Fruit fly (Drosophila melanogaster): Measurements from ENCODE around the gene ome.
A peak's percentile ranks its signal among the peaks of the same experiment; 100 is the strongest.

Gene ome

dm6 chr3L:14648922-14649321 is 23.7 kb upstream of the ome start:
- no peak for TF ChIP-seq Mio (GFP tag; optimal IDR thresholded peaks at IDR 0.05)
- TF ChIP-seq Abd-B (GFP tag; optimal IDR thresholded peaks at IDR 0.05): no peak
- no peak for TF ChIP-seq Dfd (GFP tag; optimal IDR thresholded peaks at IDR 0.05)
- no peak for TF ChIP-seq pan (optimal IDR thresholded peaks at IDR 0.05)
- no peak for TF ChIP-seq HLH106 (tag; optimal IDR thresholded peaks at IDR 0.05)
- TF ChIP-seq jim (GFP tag; optimal IDR thresholded peaks at IDR 0.05): no peak
- no peak for TF ChIP-seq br (GFP tag; optimal IDR thresholded peaks at IDR 0.05)
- no peak for TF ChIP-seq sage (GFP tag; optimal IDR thresholded peaks at IDR 0.05)
- no peak for TF ChIP-seq h (GFP tag; optimal IDR thresholded peaks at IDR 0.05)
- TF ChIP-seq foxo (GFP tag; optimal IDR thresholded peaks at IDR 0.05): peak in 1 of 2 experiments; percentile 8
- TF ChIP-seq Hr83 (GFP tag; optimal IDR thresholded peaks at IDR 0.05; ENCODE audit: poor library complexity, severe bottlenecking): no peak
- no peak for TF ChIP-seq N (GFP tag; optimal IDR thresholded peaks at IDR 0.05)
- peak; percentile 29 for TF ChIP-seq Vsx2 (GFP tag; optimal IDR thresholded peaks at IDR 0.05; ENCODE audit: partially characterized antibody)
- TF ChIP-seq ey (GFP tag; optimal IDR thresholded peaks at IDR 0.05): no peak
- TF ChIP-seq lola (GFP tag; optimal IDR thresholded peaks at IDR 0.05): no peak
- no peak for TF ChIP-seq fru (GFP tag; optimal IDR thresholded peaks at IDR 0.05)
- TF ChIP-seq Hr78 (GFP tag; optimal IDR thresholded peaks at IDR 0.05): no peak

DNA sequence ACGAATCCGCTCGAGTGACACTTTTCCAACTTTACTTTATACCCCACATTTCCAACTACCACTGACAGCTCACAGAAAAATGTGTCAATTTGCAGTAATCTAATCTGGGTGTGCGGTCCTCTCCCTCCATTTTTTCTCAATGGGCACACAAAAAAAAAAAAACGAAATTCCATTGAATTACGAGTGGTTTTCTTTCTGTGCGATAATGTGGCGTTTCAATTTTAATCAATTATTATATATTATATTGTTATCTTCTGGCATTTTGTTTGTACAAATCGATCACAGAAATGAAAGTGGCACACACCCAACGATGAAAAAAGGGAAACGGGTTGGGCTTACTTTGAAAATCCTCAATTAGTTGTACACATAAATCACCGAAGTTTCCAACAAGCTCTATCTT is 22.3 kb upstream of the ome start:
- no peak for TF ChIP-seq Rel (GFP tag; optimal IDR thresholded peaks at IDR 0.05)
- TF ChIP-seq Rel (tag; optimal IDR thresholded peaks at IDR 0.05): peak; percentile 33
- TF ChIP-seq OdsH (GFP tag; optimal IDR thresholded peaks at IDR 0.05): no peak

DNA sequence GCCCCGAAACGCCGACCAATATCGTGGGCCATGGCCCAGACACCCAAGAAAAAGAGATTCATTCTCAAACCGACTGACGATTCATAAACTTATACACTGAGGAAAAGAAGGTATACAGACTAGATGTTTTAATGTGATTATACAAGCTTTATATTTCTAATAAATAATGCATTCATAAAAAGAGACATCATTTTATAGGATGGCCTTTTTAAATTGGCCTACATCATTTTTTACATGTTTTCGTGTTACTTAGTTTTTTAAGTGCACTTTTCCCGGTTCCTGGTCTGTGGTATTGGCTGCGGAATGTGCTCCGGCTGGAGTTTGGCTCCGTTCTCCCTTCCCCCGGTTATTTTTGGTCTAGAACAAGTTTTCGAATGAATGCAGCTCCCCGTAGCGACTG is 20.1 kb upstream of the ome start:
- peak; percentile 8 to 83 for TF ChIP-seq foxo (GFP tag; optimal IDR thresholded peaks at IDR 0.05)
- TF ChIP-seq ey (GFP tag; optimal IDR thresholded peaks at IDR 0.05): peak; percentile 86
- TF ChIP-seq Hnf4 (GFP tag; optimal IDR thresholded peaks at IDR 0.05): peak; percentile 82
- TF ChIP-seq dsf (GFP tag; optimal IDR thresholded peaks at IDR 0.05; ENCODE audit: borderline replicate concordance): no peak
- peak; percentile 86 for TF ChIP-seq br (GFP tag; optimal IDR thresholded peaks at IDR 0.05)
- no peak for TF ChIP-seq dl (GFP tag; optimal IDR thresholded peaks at IDR 0.05; ENCODE audit: insufficient read depth in 1 of 2, partially characterized antibody in 2 of 2)
- no peak for TF ChIP-seq CG32264 (GFP tag; optimal IDR thresholded peaks at IDR 0.05)
- TF ChIP-seq h (GFP tag; optimal IDR thresholded peaks at IDR 0.05): peak; percentile 89
- TF ChIP-seq lola (GFP tag; optimal IDR thresholded peaks at IDR 0.05): no peak
- TF ChIP-seq fru (GFP tag; optimal IDR thresholded peaks at IDR 0.05): peak; percentile 89
- TF ChIP-seq jim (GFP tag; optimal IDR thresholded peaks at IDR 0.05): no peak
- peak; percentile 75 for TF ChIP-seq HLH106 (tag; optimal IDR thresholded peaks at IDR 0.05)
- TF ChIP-seq Jra (GFP tag; optimal IDR thresholded peaks at IDR 0.05): peak; percentile 50
- TF ChIP-seq tai (GFP tag; optimal IDR thresholded peaks at IDR 0.05): peak; percentile 58
- TF ChIP-seq Abd-B (GFP tag; optimal IDR thresholded peaks at IDR 0.05): no peak
- TF ChIP-seq sage (GFP tag; optimal IDR thresholded peaks at IDR 0.05): peak; percentile 50
- no peak for TF ChIP-seq usp (GFP tag; optimal IDR thresholded peaks at IDR 0.05)
- TF ChIP-seq Hr83 (GFP tag; optimal IDR thresholded peaks at IDR 0.05; ENCODE audit: poor library complexity, severe bottlenecking): no peak
- no peak for TF ChIP-seq Rel (GFP tag; optimal IDR thresholded peaks at IDR 0.05)
- no peak for TF ChIP-seq Rel (tag; optimal IDR thresholded peaks at IDR 0.05)
- TF ChIP-seq OdsH (GFP tag; optimal IDR thresholded peaks at IDR 0.05): peak; percentile 85
- peak; percentile 85 for TF ChIP-seq rgr (GFP tag; optimal IDR thresholded peaks at IDR 0.05)
- peak; percentile 79 for TF ChIP-seq Sp1 (GFP tag; optimal IDR thresholded peaks at IDR 0.05)
- TF ChIP-seq psq (GFP tag; optimal IDR thresholded peaks at IDR 0.05): peak; percentile 74
- peak; percentile 75 for TF ChIP-seq sv (GFP tag; optimal IDR thresholded peaks at IDR 0.05)
- peak; percentile 73 for TF ChIP-seq brk (GFP tag; optimal IDR thresholded peaks at IDR 0.05)
- TF ChIP-seq Dfd (GFP tag; optimal IDR thresholded peaks at IDR 0.05): no peak
- peak; percentile 40 for TF ChIP-seq dmrt93B (GFP tag; optimal IDR thresholded peaks at IDR 0.05)
- peak; percentile 12 for TF ChIP-seq CrebA (GFP tag; optimal IDR thresholded peaks at IDR 0.05; ENCODE audit: borderline replicate concordance)
- peak; percentile 60 for TF ChIP-seq woc (GFP tag; optimal IDR thresholded peaks at IDR 0.05)
- TF ChIP-seq CG9705 (GFP tag; optimal IDR thresholded peaks at IDR 0.05): peak; percentile 36

Data from whole organism, wandering third instar larva.